Worm (Caenorhabditis elegans) whole organism, L1 larva: ENCODE data around the gene col-74.
"Not testable (repeated sequence)": the region's sequence is repeated elsewhere in the genome, so short reads cannot be mapped to it uniquely, and the experiment has no call there.

Experiments
- C16A3.4 ChIP-seq: fragments of 150-350 bp; optimal IDR thresholded peaks from 2 replicates; lab custom pipeline; 2014; ENCODE audit warnings: missing biosample characterization, missing genetic modification characterization
- C34B4.2 ChIP-seq: sonication (generic microtip); optimal IDR thresholded peaks from 2 replicates; lab custom pipeline; 2017; ENCODE audit warnings: mild to moderate bottlenecking, missing genetic modification characterization, missing compliant biosample characterization
- aha-1 ChIP-seq: fragments of 150-350 bp; optimal IDR thresholded peaks from 2 replicates; lab custom pipeline; 2014; ENCODE audit warnings: missing biosample characterization, missing genetic modification characterization
- aly-2 ChIP-seq: fragments of 150-350 bp; optimal IDR thresholded peaks from 2 replicates; lab custom pipeline; 2014; ENCODE audit warnings: missing biosample characterization, missing genetic modification characterization
- ama-1 ChIP-seq: fragments of 150-350 bp; optimal IDR thresholded peaks from 2 replicates; lab custom pipeline; 2014
- blmp-1 ChIP-seq: fragments of 150-350 bp; optimal IDR thresholded peaks from 2 replicates; lab custom pipeline; 2014; ENCODE audit warnings: missing biosample characterization, missing genetic modification characterization
- ceh-8 ChIP-seq: fragments of 200-800 bp; sonication (Bioruptor generic); optimal IDR thresholded peaks from 2 replicates; lab custom pipeline; 2018; ENCODE audit warnings: mild to moderate bottlenecking, missing genetic modification characterization, moderate library complexity, missing compliant biosample characterization
- ceh-88 ChIP-seq: fragments of 200-800 bp; sonication (Bioruptor generic); IDR thresholded peaks from 2 replicates; pipeline ENCODE4 v1.3.6; 2022; ENCODE audit warnings: missing genetic modification characterization, missing compliant biosample characterization
- ces-1 ChIP-seq: fragments of 150-350 bp; optimal IDR thresholded peaks from 2 replicates; lab custom pipeline; 2014; ENCODE audit warnings: missing biosample characterization, missing genetic modification reagents, missing genetic modification characterization
- dpl-1 ChIP-seq, 3 experiments: fragments of 150-350 bp in 2 of 3; sonication (generic microtip) in 1 of 3; optimal IDR thresholded peaks; 2 replicates each; lab custom pipeline; 2014 to 2017; ENCODE audit warnings: missing biosample characterization in 3 of 3, missing genetic modification characterization in 3 of 3, missing genetic modification reagents in 3 of 3
- dsc-1 ChIP-seq: sonication (generic microtip); optimal IDR thresholded peaks from 2 replicates; lab custom pipeline; 2016; ENCODE audit warnings: mild to moderate bottlenecking, missing genetic modification characterization, missing compliant biosample characterization
- efl-1 ChIP-seq, 4 experiments: fragments of 150-350 bp; optimal IDR thresholded peaks in 3 of 4; peaks in 1 of 4; 1 replicate in 1 of 4; 2 replicates in 3 of 4; lab custom pipeline; 2014; ENCODE audit warnings: missing biosample characterization in 2 of 4, missing genetic modification characterization in 2 of 4, missing genetic modification reagents in 2 of 4
- egl-27 ChIP-seq, 2 experiments: fragments of 150-350 bp in 1 of 2; sonication (generic microtip); optimal IDR thresholded peaks; 3 replicates each; lab custom pipeline; 2017 to 2018; ENCODE audit warnings: missing biosample characterization in 2 of 2, missing genetic modification characterization in 2 of 2, missing genetic modification reagents in 2 of 2
- elt-3 ChIP-seq, 6 experiments: fragments of 150-350 bp in 1 of 6; sonication (generic microtip); optimal IDR thresholded peaks; 2 replicates each; lab custom pipeline; 2017 to 2018; ENCODE audit warnings: missing biosample characterization in 6 of 6, missing genetic modification characterization in 6 of 6, inconsistent platforms in 1 of 6
- ets-5 ChIP-seq: fragments of 200-800 bp; sonication (Bioruptor generic); IDR thresholded peaks from 2 replicates; pipeline ENCODE4 v1.3.6; 2022; ENCODE audit warnings: missing genetic modification characterization, missing compliant biosample characterization
- fos-1 ChIP-seq: fragments of 150-350 bp; optimal IDR thresholded peaks from 2 replicates; lab custom pipeline; 2014; ENCODE audit warnings: missing biosample characterization, missing genetic modification characterization
- grh-1 ChIP-seq: fragments of 200-800 bp; sonication (Bioruptor generic); IDR thresholded peaks from 2 replicates; pipeline ENCODE4 v1.3.6; 2022; ENCODE audit warnings: missing genetic modification reagents, missing genetic modification characterization, missing compliant biosample characterization
- hlh-4 ChIP-seq: sonication (generic microtip); optimal IDR thresholded peaks from 2 replicates; lab custom pipeline; 2016; ENCODE audit warnings: mild to moderate bottlenecking, missing genetic modification characterization, missing compliant biosample characterization
- jun-1 ChIP-seq: fragments of 150-350 bp; optimal IDR thresholded peaks from 2 replicates; lab custom pipeline; 2014; ENCODE audit warnings: missing biosample characterization, missing genetic modification reagents, missing genetic modification characterization
- lin-14 ChIP-seq: fragments of 200-800 bp; sonication (Bioruptor generic); optimal IDR thresholded peaks from 2 replicates; lab custom pipeline; 2018; ENCODE audit warnings: mild to moderate bottlenecking, missing genetic modification characterization, moderate library complexity, missing compliant biosample characterization
- lin-35 ChIP-seq, 2 experiments: fragments of 150-350 bp; optimal IDR thresholded peaks; 2 replicates each; lab custom pipeline; 2014; ENCODE audit warnings: missing biosample characterization in 2 of 2, missing genetic modification characterization in 2 of 2, missing genetic modification reagents in 2 of 2
- lin-39 ChIP-seq: fragments of 150-350 bp; optimal IDR thresholded peaks from 2 replicates; lab custom pipeline; 2014; ENCODE audit warnings: missing biosample characterization, missing genetic modification reagents, missing genetic modification characterization
- lsy-2 ChIP-seq, 2 experiments: fragments of 150-350 bp; optimal IDR thresholded peaks; 2 replicates each; lab custom pipeline; 2014; ENCODE audit warnings: missing biosample characterization in 2 of 2, missing genetic modification characterization in 2 of 2
- mdl-1 ChIP-seq, 2 experiments: fragments of 150-350 bp; optimal IDR thresholded peaks; 2 replicates each; lab custom pipeline; 2014 to 2017; ENCODE audit warnings: missing biosample characterization in 2 of 2, missing genetic modification characterization in 2 of 2, inconsistent platforms in 1 of 2
- mef-2 ChIP-seq: fragments of 150-350 bp; optimal IDR thresholded peaks from 2 replicates; lab custom pipeline; 2014; ENCODE audit warnings: missing biosample characterization, missing genetic modification characterization
- mep-1 ChIP-seq: fragments of 150-350 bp; optimal IDR thresholded peaks from 2 replicates; lab custom pipeline; 2014; ENCODE audit warnings: missing biosample characterization, missing genetic modification characterization
- nhr-11 ChIP-seq: fragments of 150-350 bp; optimal IDR thresholded peaks from 2 replicates; lab custom pipeline; 2014; ENCODE audit warnings: missing biosample characterization, missing genetic modification characterization
- nhr-19 ChIP-seq: fragments of 200-800 bp; sonication (Bioruptor generic); conservative IDR thresholded peaks from 2 replicates; pipeline ENCODE4 v1.3.6; 2022; ENCODE audit warnings: missing genetic modification characterization, missing compliant biosample characterization
- nhr-20 ChIP-seq: sonication (generic microtip); optimal IDR thresholded peaks from 2 replicates; lab custom pipeline; 2016; ENCODE audit warnings: mild to moderate bottlenecking, missing genetic modification characterization, missing compliant biosample characterization
- nhr-71 ChIP-seq: sonication (generic microtip); optimal IDR thresholded peaks from 2 replicates; lab custom pipeline; 2016; ENCODE audit warnings: mild to moderate bottlenecking, missing genetic modification characterization, moderate library complexity, missing compliant biosample characterization
- nhr-77 ChIP-seq: fragments of 150-350 bp; optimal IDR thresholded peaks from 2 replicates; lab custom pipeline; 2014; ENCODE audit warnings: missing biosample characterization, missing genetic modification characterization
- nhr-85 ChIP-seq: sonication (generic microtip); peaks from one replicate; lab custom pipeline; 2016; ENCODE audit warnings: missing genetic modification characterization, inconsistent platforms, missing compliant biosample characterization
- pax-3 ChIP-seq: fragments of 200-800 bp; sonication (Bioruptor generic); optimal IDR thresholded peaks from 2 replicates; lab custom pipeline; 2018; ENCODE audit warnings: mild to moderate bottlenecking, missing genetic modification characterization, moderate library complexity, missing compliant biosample characterization
- rnt-1 ChIP-seq: sonication (generic microtip); optimal IDR thresholded peaks from 2 replicates; lab custom pipeline; 2016; ENCODE audit warnings: mild to moderate bottlenecking, missing genetic modification characterization, moderate library complexity, missing compliant biosample characterization
- skn-1 ChIP-seq: fragments of 150-350 bp; optimal IDR thresholded peaks from 2 replicates; lab custom pipeline; 2014; ENCODE audit warnings: missing biosample characterization, missing genetic modification characterization
- snu-23 ChIP-seq: sonication (generic microtip); optimal IDR thresholded peaks from 2 replicates; lab custom pipeline; 2016; ENCODE audit warnings: missing genetic modification characterization, missing compliant biosample characterization
- sox-4 ChIP-seq: sonication (generic microtip); optimal IDR thresholded peaks from 2 replicates; lab custom pipeline; 2016; ENCODE audit warnings: missing genetic modification characterization, missing compliant biosample characterization
- sup-37 ChIP-seq: fragments of 200-800 bp; sonication (Bioruptor generic); optimal IDR thresholded peaks from 2 replicates; lab custom pipeline; 2018; ENCODE audit warnings: mild to moderate bottlenecking, missing genetic modification characterization, missing compliant biosample characterization
- swsn-7 ChIP-seq: sonication (generic microtip); optimal IDR thresholded peaks from 2 replicates; lab custom pipeline; 2016; ENCODE audit warnings: missing genetic modification characterization, missing compliant biosample characterization
- tbx-2 ChIP-seq: sonication (generic microtip); optimal IDR thresholded peaks from 2 replicates; lab custom pipeline; 2016; ENCODE audit warnings: missing genetic modification characterization, missing compliant biosample characterization
- unc-130 ChIP-seq: fragments of 150-350 bp; optimal IDR thresholded peaks from 2 replicates; lab custom pipeline; 2017; ENCODE audit warnings: missing biosample characterization, missing genetic modification characterization, inconsistent platforms
- unc-30 ChIP-seq: sonication (generic microtip); optimal IDR thresholded peaks from 2 replicates; lab custom pipeline; 2017; ENCODE audit warnings: missing biosample characterization, missing genetic modification characterization
- vab-15 ChIP-seq: sonication (generic microtip); optimal IDR thresholded peaks from 2 replicates; lab custom pipeline; 2017; ENCODE audit warnings: missing genotype, mild to moderate bottlenecking, missing genetic modification characterization, missing compliant biosample characterization
- xbp-1 ChIP-seq: sonication (generic microtip); optimal IDR thresholded peaks from 2 replicates; lab custom pipeline; 2016; ENCODE audit warnings: missing genetic modification characterization, missing compliant biosample characterization
- zag-1 ChIP-seq: fragments of 150-350 bp; optimal IDR thresholded peaks from 2 replicates; lab custom pipeline; 2014; ENCODE audit warnings: missing biosample characterization, missing genetic modification characterization
- zip-4 ChIP-seq: fragments of 200-800 bp; sonication (Bioruptor generic); optimal IDR thresholded peaks from 2 replicates; lab custom pipeline; 2018; ENCODE audit warnings: mild to moderate bottlenecking, missing genetic modification characterization, moderate library complexity, missing compliant biosample characterization

The col-74 gene

ce11 chrII:5874130-5874529, 44.0 kb downstream of the col-74 start (continued):
- peak in 1 of 2 experiments; percentile 78 for TF ChIP-seq mdl-1 (tag; optimal IDR thresholded peaks at IDR 0.05; lab: Kevin White, UChicago)
- peak; percentile 77 for TF ChIP-seq nhr-20
- no peak for TF ChIP-seq tbx-2

- TF ChIP-seq ama-1 (lab: Kevin White, UChicago): no peak
- TF ChIP-seq sox-4 (tag; lab: Kevin White, UChicago): no peak
- TF ChIP-seq xbp-1 (tag; lab: Kevin White, UChicago): no peak
- TF ChIP-seq aly-2: no peak
- no peak for TF ChIP-seq mep-1
- no peak for TF ChIP-seq aha-1 (tag; lab: Kevin White, UChicago)
- TF ChIP-seq hlh-4 (tag; lab: Kevin White, UChicago): no peak
- TF ChIP-seq C16A3.4 (tag; lab: Kevin White, UChicago): no peak
- no peak for TF ChIP-seq dpl-1 (GFP tag; optimal IDR thresholded peaks at IDR 0.05; lab: Kevin White, UChicago)
- no peak for TF ChIP-seq dsc-1 (tag; lab: Kevin White, UChicago)
- TF ChIP-seq unc-30 (tag; lab: Kevin White, UChicago): no peak
- TF ChIP-seq nhr-19 (GFP tag; lab: Robert Waterston, UW): no peak
- TF ChIP-seq unc-130 (tag; lab: Kevin White, UChicago): no peak
- TF ChIP-seq fos-1 (tag; lab: Kevin White, UChicago): no peak
- TF ChIP-seq blmp-1 (tag; lab: Kevin White, UChicago): no peak
- no peak for TF ChIP-seq grh-1 (GFP tag; lab: Robert Waterston, UW)
- no peak for TF ChIP-seq ceh-8
- no peak for TF ChIP-seq sup-37 (GFP tag; lab: Kevin White, UChicago)
These were observed 45.9 kb downstream of the col-74 start, which contains the start of gene F55C12.6 for ce11 chrII:5876053-5876452. Gene F55C12.6 (minus strand): TSS chrII:5876153.

- TF ChIP-seq aha-1, pax-3, nhr-77 (tag; lab: Kevin White, UChicago): not testable (repeated sequence)
These were observed 46.3 kb downstream of the col-74 start, which contains the start of gene F55C12.2 for ce11 chrII:5876511-5876910. Gene F55C12.2 (plus strand): TSS chrII:5876811.

- peak; percentile 63 for TF ChIP-seq blmp-1 (tag; lab: Kevin White, UChicago)
- no peak for TF ChIP-seq ceh-88 (GFP tag; lab: Robert Waterston, UW)
- no peak for TF ChIP-seq ceh-8
- no peak for TF ChIP-seq nhr-77 (tag; lab: Kevin White, UChicago)
- no peak for TF ChIP-seq aha-1 (tag; lab: Kevin White, UChicago)
- TF ChIP-seq jun-1 (tag; lab: Kevin White, UChicago): no peak
- no peak for TF ChIP-seq zip-4 (GFP tag; lab: Kevin White, UChicago)
- peak in 1 of 2 experiments; percentile 19 for TF ChIP-seq lin-35 (GFP tag; optimal IDR thresholded peaks at IDR 0.05; lab: Kevin White, UChicago)
- TF ChIP-seq C34B4.2: no peak
- TF ChIP-seq ets-5 (GFP tag; lab: Robert Waterston, UW): no peak
- peak in 1 of 6 experiments; percentile 31 for TF ChIP-seq elt-3 (tag; optimal IDR thresholded peaks at IDR 0.05; lab: Kevin White, UChicago)
- TF ChIP-seq nhr-11 (tag; lab: Kevin White, UChicago): no peak
- peak; percentile 19 for TF ChIP-seq vab-15 (tag; lab: Kevin White, UChicago)
- no peak for TF ChIP-seq lin-39 (tag; lab: Kevin White, UChicago)
- TF ChIP-seq mep-1: peak; percentile 51
- TF ChIP-seq mef-2: no peak
- TF ChIP-seq zag-1: no peak
- 0 out of 2 replicates have a peak, but pooled peaks have one; percentile 5 for TF ChIP-seq nhr-19 (GFP tag; lab: Robert Waterston, UW)
- TF ChIP-seq lin-14 (GFP tag; lab: Kevin White, UChicago): peak; percentile 63
- TF ChIP-seq efl-1 (optimal IDR thresholded peaks at IDR 0.05; lab: Kevin White, UChicago): peak in 1 of 2 experiments; percentile 2
- TF ChIP-seq efl-1 (GFP tag; optimal IDR thresholded peaks at IDR 0.05 in 1 of 2; lab: Kevin White, UChicago): peak in 1 of 2 experiments; percentile 33
- peak; percentile 8 for TF ChIP-seq nhr-71 (tag; lab: Kevin White, UChicago)
- peak; percentile 32 for TF ChIP-seq snu-23
- no peak for TF ChIP-seq dsc-1 (tag; lab: Kevin White, UChicago)
- no peak for TF ChIP-seq egl-27 (tag; optimal IDR thresholded peaks at IDR 0.05; lab: Kevin White, UChicago)
- TF ChIP-seq hlh-4 (tag; lab: Kevin White, UChicago): no peak
- TF ChIP-seq ces-1: no peak
- TF ChIP-seq fos-1 (tag; lab: Kevin White, UChicago): no peak
- peak; percentile 55; the same call in 1 of the 2 replicates for TF ChIP-seq grh-1 (GFP tag; lab: Robert Waterston, UW)
- no peak for TF ChIP-seq skn-1
- peak; percentile 4 to 31 for TF ChIP-seq lsy-2 (tag; optimal IDR thresholded peaks at IDR 0.05; lab: Kevin White, UChicago)
- TF ChIP-seq rnt-1 (tag; lab: Kevin White, UChicago): peak; percentile 21
- no peak for TF ChIP-seq swsn-7 (tag; lab: Kevin White, UChicago)
- peak; percentile 86 for TF ChIP-seq nhr-85 (tag; lab: Kevin White, UChicago)
These were observed 50.5 kb downstream of the col-74 start for ce11 chrII:5880677-5881076.
